Fruit fly (Drosophila melanogaster) S2 (cell line): ENCODE results near the gene shps.

ENCODE experiments used
- CG8478 ChIP-seq: fragments of >200 bp; optimal IDR thresholded peaks from 2 replicates; lab custom pipeline; 2018
- CTCF ChIP-seq, 2 experiments: fragments of >200 bp; optimal IDR thresholded peaks; 2 replicates each; lab custom pipeline; 2018

DNA sequence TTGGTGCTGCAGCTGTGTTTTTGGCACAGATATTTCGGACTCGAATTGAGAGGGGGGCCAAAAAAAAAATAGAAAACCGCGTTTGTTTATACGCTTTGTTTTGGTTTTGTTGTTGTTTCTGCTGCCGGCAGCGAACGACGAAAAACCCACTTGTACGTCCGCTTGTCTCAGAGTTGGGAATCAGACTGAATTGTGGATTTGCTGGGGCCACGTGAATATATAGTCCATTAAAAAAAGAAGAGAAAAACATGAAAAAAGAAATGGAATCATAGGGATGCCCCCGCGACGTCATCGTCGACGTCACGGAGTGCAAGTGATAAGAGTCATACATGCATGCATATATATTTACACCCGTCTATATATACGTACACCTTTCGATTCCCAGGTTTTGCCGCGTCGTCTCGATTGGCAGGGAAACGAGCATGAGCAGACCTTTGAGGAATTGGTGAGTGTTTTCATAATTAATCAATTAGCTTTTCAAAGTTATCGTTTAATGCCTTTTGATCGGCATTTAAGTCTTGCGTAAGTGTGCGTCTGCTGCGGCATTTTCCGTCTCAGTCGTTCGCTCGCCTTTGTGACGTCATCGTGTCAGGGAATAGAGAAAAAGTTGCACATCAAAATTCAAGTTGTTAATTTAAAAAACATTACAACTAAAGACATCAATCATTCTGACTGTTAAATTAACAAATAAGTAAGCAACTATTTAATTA is 40.4 kb downstream of the shps start:
- no peak for TF ChIP-seq CTCF (optimal IDR thresholded peaks at IDR 0.05; lab: Kevin White, UChicago)
- TF ChIP-seq CG8478 (lab: Kevin White, UChicago), result no peak
